Fruit fly (Drosophila melanogaster) whole organism, embryonic: ENCODE measurements around the gene Idh3b.

Experiments
- Asciz ChIP-seq: fragments of 200-800 bp; sonication (Bioruptor generic); optimal IDR thresholded peaks from 2 replicates; lab custom pipeline; 2017; ENCODE audit warnings: missing biosample characterization, mild to moderate bottlenecking, missing genetic modification characterization, missing genetic modification reagents
- CG10431 ChIP-seq: fragments of 200-800 bp; sonication (Bioruptor generic); optimal IDR thresholded peaks from 3 replicates; lab custom pipeline; 2018; ENCODE audit warnings: missing biosample characterization, mild to moderate bottlenecking, missing genetic modification characterization
- CG10565 ChIP-seq: fragments of 200-800 bp; sonication (Bioruptor generic); optimal IDR thresholded peaks from 3 replicates; lab custom pipeline; 2016; ENCODE audit warnings: missing biosample characterization, mild to moderate bottlenecking, missing genetic modification characterization
- CG10654 ChIP-seq: fragments of 200-800 bp; sonication (Bioruptor generic); optimal IDR thresholded peaks from 2 replicates; lab custom pipeline; 2016; ENCODE audit warnings: missing biosample characterization, missing genetic modification characterization
- CG10959 ChIP-seq: fragments of 200-800 bp; sonication (Bioruptor generic); IDR thresholded peaks from 2 replicates; pipeline ENCODE4 v1.3.6; 2022; ENCODE audit warnings: missing biosample characterization, missing genetic modification characterization
- CG1529 ChIP-seq: fragments of 200-800 bp; sonication (Bioruptor generic); optimal IDR thresholded peaks from 3 replicates; lab custom pipeline; 2018; ENCODE audit warnings: missing biosample characterization, missing genetic modification characterization
- CG16863 ChIP-seq: fragments of 200-800 bp; sonication (Bioruptor generic); optimal IDR thresholded peaks from 3 replicates; lab custom pipeline; 2016; ENCODE audit warnings: missing biosample characterization, missing genetic modification characterization
- CG1832 ChIP-seq: fragments of 200-800 bp; sonication (Bioruptor generic); optimal IDR thresholded peaks from 2 replicates; lab custom pipeline; 2017; ENCODE audit warnings: missing biosample characterization, mild to moderate bottlenecking, missing genetic modification characterization, inconsistent platforms
- CG3065 ChIP-seq: fragments of 200-800 bp; sonication (Bioruptor generic); optimal IDR thresholded peaks from 2 replicates; lab custom pipeline; 2016; ENCODE audit warnings: missing biosample characterization, missing genetic modification characterization
- CG31388 ChIP-seq: fragments of 200-800 bp; sonication (Bioruptor generic); optimal IDR thresholded peaks from 2 replicates; lab custom pipeline; 2016; ENCODE audit warnings: missing biosample characterization, missing genetic modification characterization
- CG32767 ChIP-seq: fragments of 200-800 bp; sonication (Bioruptor generic); IDR thresholded peaks from 2 replicates; pipeline ENCODE4 v1.3.6; 2022; ENCODE audit warnings: missing biosample characterization, missing genetic modification characterization
- CG32772 ChIP-seq: fragments of 200-800 bp; sonication (Bioruptor generic); IDR thresholded peaks from 2 replicates; pipeline ENCODE4 v1.3.6; 2022; ENCODE audit warnings: missing biosample characterization, missing genetic modification characterization
- CG4328 ChIP-seq: fragments of 200-800 bp; sonication (Bioruptor generic); optimal IDR thresholded peaks from 3 replicates; lab custom pipeline; 2017; ENCODE audit warnings: missing biosample characterization, missing genetic modification reagents, missing genetic modification characterization
- CG4730 ChIP-seq: fragments of 200-800 bp; sonication (Bioruptor generic); IDR thresholded peaks from 2 replicates; pipeline ENCODE4 v1.3.6; 2022; ENCODE audit warnings: missing biosample characterization, missing genetic modification characterization
- CG4820 ChIP-seq: fragments of 200-800 bp; sonication (Bioruptor generic); optimal IDR thresholded peaks from 3 replicates; lab custom pipeline; 2016; ENCODE audit warnings: missing biosample characterization, missing genetic modification characterization
- CG5245 ChIP-seq: fragments of 200-800 bp; sonication (Bioruptor generic); optimal IDR thresholded peaks from 3 replicates; lab custom pipeline; 2016; ENCODE audit warnings: missing biosample characterization, missing genetic modification characterization
- CG6654 ChIP-seq: fragments of 200-800 bp; sonication (Bioruptor generic); optimal IDR thresholded peaks from 2 replicates; lab custom pipeline; 2017; ENCODE audit warnings: missing biosample characterization, mild to moderate bottlenecking, missing genetic modification characterization
- CG7372 ChIP-seq: fragments of 200-800 bp; sonication (Bioruptor generic); IDR thresholded peaks from 2 replicates; pipeline ENCODE4 v1.3.6; 2022; ENCODE audit warnings: missing biosample characterization, missing genetic modification characterization
- CTCF ChIP-seq: fragments of 200-800 bp; sonication (Bioruptor generic); optimal IDR thresholded peaks from 2 replicates; lab custom pipeline; 2017; ENCODE audit warnings: missing biosample characterization, mild to moderate bottlenecking, missing genetic modification characterization, moderate library complexity
- Camta ChIP-seq: fragments of 200-800 bp; sonication (Bioruptor generic); optimal IDR thresholded peaks from 2 replicates; lab custom pipeline; 2016; ENCODE audit warnings: missing biosample characterization, missing genetic modification characterization
- CkIIα-i1 ChIP-seq: fragments of 200-800 bp; sonication (Bioruptor generic); IDR thresholded peaks from 2 replicates; pipeline ENCODE4 v1.3.6; 2022; ENCODE audit warnings: missing biosample characterization, missing genetic modification characterization
- D ChIP-seq, 2 experiments: fragments of 200-800 bp in 1 of 2; fragments of >200 bp in 1 of 2; sonication (Bioruptor generic) in 1 of 2; optimal IDR thresholded peaks; 2 replicates in 1 of 2; 3 replicates in 1 of 2; lab custom pipeline; 2017; ENCODE audit warnings: mild to moderate bottlenecking in 1 of 2, missing biosample characterization in 1 of 2, missing genetic modification characterization in 1 of 2, missing genetic modification reagents in 1 of 2
- Dip2 ChIP-seq: fragments of 200-800 bp; sonication (Bioruptor generic); IDR thresholded peaks from 2 replicates; pipeline ENCODE4 v1.3.6; 2022; ENCODE audit warnings: missing biosample characterization, missing genetic modification characterization
- Hr51 ChIP-seq, 2 experiments: fragments of 200-800 bp; sonication (Bioruptor generic); optimal IDR thresholded peaks; 2 replicates in 1 of 2; 3 replicates in 1 of 2; lab custom pipeline; 2016 to 2018; ENCODE audit warnings: missing biosample characterization in 2 of 2, missing genetic modification characterization in 2 of 2, mild to moderate bottlenecking in 1 of 2, moderate library complexity in 1 of 2
- NFAT ChIP-seq: fragments of 200-800 bp; sonication (Bioruptor generic); IDR thresholded peaks from 2 replicates; pipeline ENCODE4 v1.3.6; 2022; ENCODE audit warnings: missing biosample characterization, missing genetic modification characterization
- Ssrp ChIP-seq: fragments of 200-800 bp; sonication (Bioruptor generic); optimal IDR thresholded peaks from 2 replicates; lab custom pipeline; 2018; ENCODE audit warnings: missing biosample characterization, mild to moderate bottlenecking, missing genetic modification characterization, moderate library complexity
- Taf1 ChIP-seq: fragments of 200-800 bp; sonication (Bioruptor generic); IDR thresholded peaks from 2 replicates; pipeline ENCODE4 v1.3.6; 2022; ENCODE audit warnings: missing biosample characterization, missing genetic modification characterization
- Xbp1 ChIP-seq: fragments of 200-800 bp; sonication (Bioruptor generic); optimal IDR thresholded peaks from 3 replicates; lab custom pipeline; 2016; ENCODE audit warnings: missing biosample characterization, mild to moderate bottlenecking, missing genetic modification characterization
- ara ChIP-seq: fragments of 200-800 bp; sonication (Bioruptor generic); IDR thresholded peaks from 2 replicates; pipeline ENCODE4 v1.3.6; 2022; ENCODE audit warnings: missing biosample characterization, missing genetic modification characterization
- az2 ChIP-seq: fragments of 200-800 bp; sonication (Bioruptor generic); optimal IDR thresholded peaks from 3 replicates; lab custom pipeline; 2016; ENCODE audit warnings: missing biosample characterization, missing genetic modification characterization
- bsh ChIP-seq, 2 experiments: fragments of 200-800 bp; sonication (Bioruptor generic); optimal IDR thresholded peaks; 2 replicates each; lab custom pipeline; 2017 to 2018; ENCODE audit warnings: mild to moderate bottlenecking in 2 of 2, missing biosample characterization in 2 of 2, missing genetic modification characterization in 2 of 2, moderate library complexity in 1 of 2
- cas ChIP-seq: fragments of 200-800 bp; sonication (Bioruptor generic); IDR thresholded peaks from 2 replicates; pipeline ENCODE4 v1.3.6; 2022; ENCODE audit warnings: missing biosample characterization, missing genetic modification characterization
- corto ChIP-seq: fragments of 200-800 bp; sonication (Bioruptor generic); optimal IDR thresholded peaks from 2 replicates; lab custom pipeline; 2016; ENCODE audit warnings: missing biosample characterization, mild to moderate bottlenecking, missing genetic modification characterization, moderate library complexity
- dimm ChIP-seq: fragments of 200-800 bp; sonication (Bioruptor generic); IDR thresholded peaks from 2 replicates; pipeline ENCODE4 v1.3.6; 2022; ENCODE audit warnings: missing biosample characterization, missing genetic modification characterization
- dysf ChIP-seq: fragments of 200-800 bp; sonication (Bioruptor generic); IDR thresholded peaks from 3 replicates; pipeline ENCODE4 v1.3.6; 2022; ENCODE audit warnings: missing biosample characterization, missing genetic modification characterization
- ems ChIP-seq: fragments of 200-800 bp; sonication (Bioruptor generic); optimal IDR thresholded peaks from 3 replicates; lab custom pipeline; 2016; ENCODE audit warnings: missing biosample characterization, missing genetic modification characterization
- esg ChIP-seq: fragments of 200-800 bp; sonication (Bioruptor generic); conservative IDR thresholded peaks from 2 replicates; pipeline ENCODE4 v1.3.6; 2022; ENCODE audit warnings: missing biosample characterization, missing genetic modification characterization
- ken ChIP-seq: fragments of 200-800 bp; sonication (Bioruptor generic); IDR thresholded peaks from 3 replicates; pipeline ENCODE4 v1.3.6; 2022; ENCODE audit warnings: missing biosample characterization, missing genetic modification characterization
- kni ChIP-seq: fragments of 200-800 bp; sonication (Bioruptor generic); optimal IDR thresholded peaks from 3 replicates; lab custom pipeline; 2017; ENCODE audit warnings: mild to moderate bottlenecking, missing biosample characterization, missing genetic modification reagents, missing genetic modification characterization
- luna ChIP-seq: fragments of 200-800 bp; sonication (Bioruptor generic); optimal IDR thresholded peaks from 2 replicates; lab custom pipeline; 2016; ENCODE audit warnings: missing biosample characterization, missing genetic modification characterization
- maf-S ChIP-seq: fragments of 200-800 bp; sonication (Bioruptor generic); optimal IDR thresholded peaks from 2 replicates; lab custom pipeline; 2016; ENCODE audit warnings: missing biosample characterization, missing genetic modification characterization
- nom ChIP-seq: fragments of 200-800 bp; sonication (Bioruptor generic); optimal IDR thresholded peaks from 2 replicates; lab custom pipeline; 2017; ENCODE audit warnings: missing biosample characterization, missing genetic modification characterization, mild to moderate bottlenecking, moderate library complexity, missing genetic modification reagents
- org-1 ChIP-seq: fragments of 200-800 bp; sonication (Bioruptor generic); optimal IDR thresholded peaks from 2 replicates; lab custom pipeline; 2017; ENCODE audit warnings: missing biosample characterization, missing genetic modification characterization
- pnt ChIP-seq: fragments of 200-800 bp; sonication (Bioruptor generic); optimal IDR thresholded peaks from 3 replicates; lab custom pipeline; 2016; ENCODE audit warnings: missing biosample characterization, missing genetic modification characterization
- pum ChIP-seq: fragments of 200-800 bp; sonication (Bioruptor generic); optimal IDR thresholded peaks from 2 replicates; lab custom pipeline; 2016; ENCODE audit warnings: missing biosample characterization, missing genetic modification characterization
- run ChIP-seq: fragments of 200-800 bp; sonication (Bioruptor generic); optimal IDR thresholded peaks from 3 replicates; lab custom pipeline; 2018; ENCODE audit warnings: missing biosample characterization, mild to moderate bottlenecking, missing genetic modification characterization
- salm ChIP-seq: fragments of 200-800 bp; sonication (Bioruptor generic); optimal IDR thresholded peaks from 2 replicates; lab custom pipeline; 2018; ENCODE audit warnings: missing biosample characterization, mild to moderate bottlenecking, missing genetic modification characterization
- seq ChIP-seq: fragments of 200-800 bp; sonication (Bioruptor generic); IDR thresholded peaks from 2 replicates; pipeline ENCODE4 v1.3.6; 2022; ENCODE audit warnings: missing biosample characterization, missing genetic modification characterization
- sqz ChIP-seq: fragments of 200-800 bp; sonication (Bioruptor generic); optimal IDR thresholded peaks from 3 replicates; lab custom pipeline; 2018; ENCODE audit warnings: missing biosample characterization, mild to moderate bottlenecking, missing genetic modification characterization
- tio ChIP-seq: fragments of 200-800 bp; sonication (Bioruptor generic); optimal IDR thresholded peaks from 2 replicates; lab custom pipeline; 2017; ENCODE audit warnings: missing biosample characterization, missing genetic modification characterization, inconsistent platforms
- trem ChIP-seq: fragments of 200-800 bp; optimal IDR thresholded peaks from 3 replicates; lab custom pipeline; 2019; ENCODE audit warnings: missing biosample characterization, mild to moderate bottlenecking, missing genetic modification characterization, moderate library complexity
- trh ChIP-seq: fragments of 200-800 bp; sonication (Bioruptor generic); optimal IDR thresholded peaks from 2 replicates; lab custom pipeline; 2016; ENCODE audit warnings: missing biosample characterization, missing genetic modification characterization

The Idh3b gene

DNA sequence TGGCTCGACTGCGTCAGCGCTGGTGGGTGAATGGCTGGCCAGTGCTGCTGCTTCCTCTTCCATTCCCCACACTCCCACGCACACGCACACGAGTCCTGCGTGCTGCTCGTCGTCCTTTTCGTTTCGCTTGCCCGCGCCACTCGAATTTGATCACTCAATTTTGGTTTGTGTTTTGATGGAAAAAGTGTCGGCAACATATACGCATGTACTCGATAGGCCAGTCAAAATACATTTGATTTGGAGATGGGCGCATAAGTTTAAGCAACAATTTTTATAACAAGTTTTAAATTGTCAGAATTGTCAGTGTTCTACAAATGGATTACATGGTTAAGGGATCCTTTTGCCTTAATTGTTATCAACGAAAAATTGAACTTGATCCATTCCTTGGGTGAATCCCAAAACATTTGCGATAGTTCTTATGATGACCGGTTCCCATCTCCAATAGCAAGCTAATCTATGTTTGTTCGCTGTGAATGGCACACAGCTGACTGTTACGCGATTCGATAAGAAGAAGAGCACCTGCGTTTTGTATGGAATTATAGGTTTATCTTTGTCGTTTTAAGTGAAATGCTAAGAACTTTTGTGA lies 4.0 kb upstream of the Idh3b start, which contains the start of the genes Mitofilin and mRpL35 (continued):
- TF ChIP-seq CG5245 (GFP tag; lab: Kevin White, UChicago) (no peak), nom (GFP tag; lab: Kevin White, UChicago) (no peak), dimm (GFP tag; lab: Robert Waterston, UW) (no peak), Ssrp (tag; lab: Kevin White, UChicago) (peak; percentile 10), dysf (peak; percentile 23; the same call in 1 of the 3 replicates), CG7372 (GFP tag; lab: Robert Waterston, UW) (no peak), az2 (GFP tag; lab: Kevin White, UChicago) (peak; percentile 34), ara (GFP tag; lab: Robert Waterston, UW) (no peak), NFAT (GFP tag; lab: Robert Waterston, UW) (peak; percentile 46; the same call in 1 of the 2 replicates), pnt (no peak), D (optimal IDR thresholded peaks at IDR 0.05; lab: Kevin White, UChicago) (no peak), D (GFP tag; optimal IDR thresholded peaks at IDR 0.05; lab: Kevin White, UChicago) (no peak), Asciz (GFP tag; lab: Kevin White, UChicago) (no peak), CG32767 (GFP tag; lab: Robert Waterston, UW) (no peak), CG4730 (no peak), CG10959 (GFP tag; lab: Robert Waterston, UW) (no peak), Dip2 (no peak), trh (no peak), CTCF (GFP tag; lab: Kevin White, UChicago) (no peak), cas (GFP tag; lab: Robert Waterston, UW) (no peak), pum (GFP tag; lab: Kevin White, UChicago) (peak; percentile 55), CG31388 (GFP tag; lab: Kevin White, UChicago) (no peak), CG6654 (no peak), corto (GFP tag; lab: Kevin White, UChicago) (no peak), CG10431 (GFP tag; lab: Kevin White, UChicago) (no peak), kni (peak; percentile 2), CG4328 (GFP tag; lab: Kevin White, UChicago) (no peak), CG1832 (GFP tag; lab: Kevin White, UChicago) (no peak), trem (tag; lab: Kevin White, UChicago) (peak; percentile 6), maf-S (GFP tag; lab: Kevin White, UChicago) (peak; percentile 31), CG32772 (GFP tag; lab: Robert Waterston, UW) (no peak), seq (no peak), run (tag; lab: Kevin White, UChicago) (no peak), Xbp1 (GFP tag; lab: Kevin White, UChicago) (peak; percentile 56), salm (no peak), Camta (peak; percentile 23), Taf1 (GFP tag; lab: Robert Waterston, UW) (no peak), org-1 (GFP tag; lab: Kevin White, UChicago) (no peak), CkIIα-i1 (GFP tag; lab: Robert Waterston, UW) (no peak), sqz (GFP tag; lab: Kevin White, UChicago) (no peak), CG10654 (GFP tag; lab: Kevin White, UChicago) (peak; percentile 12), CG1529 (GFP tag; lab: Kevin White, UChicago) (no peak), ken (GFP tag; lab: Robert Waterston, UW) (no peak), CG16863 (GFP tag; lab: Kevin White, UChicago) (no peak), ems (GFP tag; lab: Kevin White, UChicago) (no peak), CG10565 (GFP tag; lab: Kevin White, UChicago) (no peak), CG4820 (GFP tag; lab: Kevin White, UChicago) (peak; percentile 6), CG3065 (no peak), esg (GFP tag; lab: Robert Waterston, UW) (0 out of 2 replicates have a peak, but pooled peaks have one; percentile 21), tio (no peak), bsh (GFP tag; optimal IDR thresholded peaks at IDR 0.05; lab: Kevin White, UChicago) (no peak), luna (GFP tag; lab: Kevin White, UChicago) (peak; percentile 56), Hr51 (GFP tag; optimal IDR thresholded peaks at IDR 0.05; lab: Kevin White, UChicago) (peak in 1 of 2 experiments; percentile 29)
